Fruit fly (Drosophila melanogaster) whole organism, embryonic: Measurements from ENCODE around the gene tup.
A peak's percentile ranks its signal among the peaks of the same experiment; 100 is the strongest.

Experiments
- Aef1 ChIP-seq: fragments of 200-800 bp; sonication (Bioruptor generic); IDR thresholded peaks from 3 replicates; pipeline ENCODE4 v1.3.6; 2022; ENCODE audit warnings: missing biosample characterization, missing genetic modification characterization
- Atf3 ChIP-seq: fragments of 200-800 bp; sonication (Bioruptor generic); optimal IDR thresholded peaks from 3 replicates; lab custom pipeline; 2016; ENCODE audit warnings: missing biosample characterization, missing genetic modification characterization
- CG10267 ChIP-seq: fragments of 200-800 bp; sonication (Bioruptor generic); optimal IDR thresholded peaks from 2 replicates; lab custom pipeline; 2018; ENCODE audit warnings: missing biosample characterization, mild to moderate bottlenecking, missing genetic modification characterization, moderate library complexity
- CG10543 ChIP-seq: fragments of 200-800 bp; sonication (Bioruptor generic); optimal IDR thresholded peaks from 3 replicates; lab custom pipeline; 2017; ENCODE audit warnings: missing biosample characterization, mild to moderate bottlenecking, missing genetic modification characterization, moderate library complexity
- CG10959 ChIP-seq: fragments of 200-800 bp; sonication (Bioruptor generic); IDR thresholded peaks from 2 replicates; pipeline ENCODE4 v1.3.6; 2022; ENCODE audit warnings: missing biosample characterization, missing genetic modification characterization
- CG1233 ChIP-seq: fragments of 200-800 bp; sonication (Bioruptor generic); optimal IDR thresholded peaks from 4 replicates; lab custom pipeline; 2018; ENCODE audit warnings: missing biosample characterization, mild to moderate bottlenecking, missing genetic modification characterization
- CG13296 ChIP-seq: fragments of 200-800 bp; sonication (Bioruptor generic); optimal IDR thresholded peaks from 3 replicates; lab custom pipeline; 2018; ENCODE audit warnings: missing biosample characterization, mild to moderate bottlenecking, missing genetic modification characterization
- CG1603 ChIP-seq: fragments of 200-800 bp; sonication (Bioruptor generic); optimal IDR thresholded peaks from 2 replicates; lab custom pipeline; 2019; ENCODE audit warnings: missing biosample characterization, mild to moderate bottlenecking, missing genetic modification characterization, moderate library complexity
- CG1647 ChIP-seq: fragments of 200-800 bp; sonication (Bioruptor generic); optimal IDR thresholded peaks from 3 replicates; lab custom pipeline; 2016; ENCODE audit warnings: missing biosample characterization, missing genetic modification characterization
- CG16779 ChIP-seq: fragments of 200-800 bp; sonication (Bioruptor generic); IDR thresholded peaks from 2 replicates; pipeline ENCODE4 v1.3.6; 2022; ENCODE audit warnings: missing biosample characterization, missing genetic modification characterization
- CG2116 ChIP-seq: fragments of 200-800 bp; sonication (Bioruptor generic); optimal IDR thresholded peaks from 3 replicates; lab custom pipeline; 2018; ENCODE audit warnings: missing biosample characterization, mild to moderate bottlenecking, missing genetic modification characterization
- CG32767 ChIP-seq: fragments of 200-800 bp; sonication (Bioruptor generic); IDR thresholded peaks from 2 replicates; pipeline ENCODE4 v1.3.6; 2022; ENCODE audit warnings: missing biosample characterization, missing genetic modification characterization
- CG34376 ChIP-seq: fragments of 200-800 bp; sonication (Bioruptor generic); optimal IDR thresholded peaks from 2 replicates; lab custom pipeline; 2018; ENCODE audit warnings: missing biosample characterization, mild to moderate bottlenecking, missing genetic modification characterization
- CG4360 ChIP-seq: fragments of 200-800 bp; sonication (Bioruptor generic); IDR thresholded peaks from 2 replicates; pipeline ENCODE4 v1.3.6; 2022; ENCODE audit warnings: missing biosample characterization, missing genetic modification characterization
- CG43689 ChIP-seq: fragments of 200-800 bp; sonication (Bioruptor generic); IDR thresholded peaks from 2 replicates; pipeline ENCODE4 v1.3.6; 2022; ENCODE audit warnings: missing biosample characterization, missing genetic modification characterization
- CG4707 ChIP-seq: fragments of 200-800 bp; sonication (Bioruptor generic); optimal IDR thresholded peaks from 2 replicates; lab custom pipeline; 2018; ENCODE audit warnings: missing biosample characterization, mild to moderate bottlenecking, missing genetic modification characterization, moderate library complexity
- CG6254 ChIP-seq: fragments of 200-800 bp; sonication (Bioruptor generic); optimal IDR thresholded peaks from 3 replicates; lab custom pipeline; 2017; ENCODE audit warnings: mild to moderate bottlenecking, missing biosample characterization, missing genetic modification reagents, missing genetic modification characterization
- CG6272 ChIP-seq: fragments of 200-800 bp; sonication (Bioruptor generic); IDR thresholded peaks from 2 replicates; pipeline ENCODE4 v1.3.6; 2022; ENCODE audit warnings: missing biosample characterization, missing genetic modification characterization
- CG7556 ChIP-seq: fragments of 200-800 bp; sonication (Bioruptor generic); optimal IDR thresholded peaks from 2 replicates; lab custom pipeline; 2017; ENCODE audit warnings: missing biosample characterization, mild to moderate bottlenecking, missing genetic modification characterization
- CG9437 ChIP-seq: fragments of 200-800 bp; sonication (Bioruptor generic); optimal IDR thresholded peaks from 2 replicates; lab custom pipeline; 2018; ENCODE audit warnings: missing biosample characterization, mild to moderate bottlenecking, missing genetic modification characterization
- CHES-1-like ChIP-seq: fragments of 200-800 bp; sonication (Bioruptor generic); optimal IDR thresholded peaks from 2 replicates; lab custom pipeline; 2016; ENCODE audit warnings: missing biosample characterization, missing genetic modification characterization
- D19B ChIP-seq: fragments of 200-800 bp; sonication (Bioruptor generic); optimal IDR thresholded peaks from 2 replicates; lab custom pipeline; 2017; ENCODE audit warnings: missing biosample characterization, mild to moderate bottlenecking, missing genetic modification characterization
- E2f2 ChIP-seq: fragments of 200-800 bp; sonication (Bioruptor generic); IDR thresholded peaks from 2 replicates; pipeline ENCODE4 v1.3.6; 2022; ENCODE audit warnings: missing biosample characterization, missing genetic modification characterization
- Fer3 ChIP-seq: fragments of 200-800 bp; sonication (Bioruptor generic); optimal IDR thresholded peaks from 2 replicates; lab custom pipeline; 2018; ENCODE audit warnings: missing biosample characterization, mild to moderate bottlenecking, missing genetic modification characterization, moderate library complexity
- Hsf ChIP-seq: fragments of 200-800 bp; sonication (Bioruptor generic); optimal IDR thresholded peaks from 3 replicates; lab custom pipeline; 2016; ENCODE audit warnings: missing biosample characterization, missing genetic modification characterization
- Oaz ChIP-seq: fragments of 200-800 bp; sonication (Bioruptor generic); IDR thresholded peaks from 2 replicates; pipeline ENCODE4 v1.3.6; 2022; ENCODE audit warnings: missing biosample characterization, missing genetic modification characterization
- Optix ChIP-seq: fragments of 200-800 bp; sonication (Bioruptor generic); IDR thresholded peaks from 3 replicates; pipeline ENCODE4 v1.3.6; 2022; ENCODE audit warnings: missing biosample characterization, missing genetic modification characterization
- Stat92E ChIP-seq, 3 experiments: fragments of >200 bp in 2 of 3; fragments of 200-800 bp in 1 of 3; sonication (Bioruptor generic) in 1 of 3; optimal IDR thresholded peaks; 2 replicates each; lab custom pipeline; 2017 to 2019; ENCODE audit warnings: missing biosample characterization in 3 of 3, missing genetic modification characterization in 3 of 3, mild to moderate bottlenecking in 1 of 3, moderate library complexity in 1 of 3
- bab2 ChIP-seq: fragments of 200-800 bp; sonication (Bioruptor generic); optimal IDR thresholded peaks from 2 replicates; lab custom pipeline; 2016; ENCODE audit warnings: missing biosample characterization, missing genetic modification characterization
- da ChIP-seq: fragments of 200-800 bp; sonication (Bioruptor generic); optimal IDR thresholded peaks from 2 replicates; lab custom pipeline; 2016; ENCODE audit warnings: missing biosample characterization, missing genetic modification characterization
- dmrt11E ChIP-seq: fragments of 200-800 bp; sonication (Bioruptor generic); optimal IDR thresholded peaks from 3 replicates; lab custom pipeline; 2018; ENCODE audit warnings: missing biosample characterization, mild to moderate bottlenecking, missing genetic modification characterization, moderate library complexity
- fd3F ChIP-seq: fragments of 200-800 bp; sonication (Bioruptor generic); optimal IDR thresholded peaks from 2 replicates; lab custom pipeline; 2018; ENCODE audit warnings: missing biosample characterization, mild to moderate bottlenecking, missing genetic modification characterization, moderate library complexity
- h ChIP-seq: fragments of >200 bp; optimal IDR thresholded peaks from 2 replicates; lab custom pipeline; 2017
- ham ChIP-seq: fragments of 200-800 bp; sonication (Bioruptor generic); IDR thresholded peaks from 2 replicates; pipeline ENCODE4 v1.3.6; 2022; ENCODE audit warnings: missing biosample characterization, missing genetic modification characterization
- hbn ChIP-seq: fragments of 200-800 bp; sonication (Bioruptor generic); IDR thresholded peaks from 2 replicates; pipeline ENCODE4 v1.3.6; 2022; ENCODE audit warnings: missing biosample characterization, missing genetic modification characterization; ENCODE audit not compliant: partially characterized antibody
- lab ChIP-seq: fragments of 200-800 bp; sonication (Bioruptor generic); optimal IDR thresholded peaks from 3 replicates; lab custom pipeline; 2017; ENCODE audit warnings: missing biosample characterization, missing genetic modification characterization, mild to moderate bottlenecking, moderate library complexity, missing genetic modification reagents
- odd ChIP-seq: fragments of 200-800 bp; sonication (Bioruptor generic); optimal IDR thresholded peaks from 2 replicates; lab custom pipeline; 2017; ENCODE audit warnings: missing biosample characterization, mild to moderate bottlenecking, missing genetic modification characterization
- org-1 ChIP-seq: fragments of 200-800 bp; sonication (Bioruptor generic); optimal IDR thresholded peaks from 2 replicates; lab custom pipeline; 2017; ENCODE audit warnings: missing biosample characterization, missing genetic modification characterization
- pho ChIP-seq: fragments of 200-800 bp; sonication (Bioruptor generic); optimal IDR thresholded peaks from 2 replicates; lab custom pipeline; 2016; ENCODE audit warnings: missing biosample characterization, missing genetic modification characterization
- phol ChIP-seq: fragments of 200-800 bp; sonication (Bioruptor generic); optimal IDR thresholded peaks from 3 replicates; lab custom pipeline; 2018; ENCODE audit warnings: missing biosample characterization, mild to moderate bottlenecking, missing genetic modification characterization, moderate library complexity
- prd ChIP-seq, 3 experiments: fragments of >200 bp in 2 of 3; fragments of 200-800 bp in 1 of 3; sonication (Bioruptor generic) in 1 of 3; optimal IDR thresholded peaks in 2 of 3; IDR thresholded peaks in 1 of 3; 2 replicates in 2 of 3; 3 replicates in 1 of 3; pipeline versions ENCODE4 v1.3.6 to Lab custom; 2017 to 2022; ENCODE audit warnings: missing biosample characterization in 1 of 3, missing genetic modification characterization in 1 of 3
- shn ChIP-seq: fragments of 200-800 bp; sonication (Bioruptor generic); optimal IDR thresholded peaks from 3 replicates; lab custom pipeline; 2016; ENCODE audit warnings: missing biosample characterization, missing genetic modification characterization
- sisA ChIP-seq: fragments of 200-800 bp; sonication (Bioruptor generic); IDR thresholded peaks from 2 replicates; pipeline ENCODE4 v1.3.6; 2022; ENCODE audit warnings: missing biosample characterization, missing genetic modification characterization
- sob ChIP-seq: fragments of 200-800 bp; sonication (Bioruptor generic); IDR thresholded peaks from 2 replicates; pipeline ENCODE4 v1.3.6; 2022; ENCODE audit warnings: missing biosample characterization, missing genetic modification characterization
- ssp ChIP-seq: fragments of 200-800 bp; sonication (Bioruptor generic); IDR thresholded peaks from 2 replicates; pipeline ENCODE4 v1.3.6; 2022; ENCODE audit warnings: missing biosample characterization, missing genetic modification characterization
- sug ChIP-seq: fragments of 200-800 bp; optimal IDR thresholded peaks from 2 replicates; lab custom pipeline; 2019; ENCODE audit warnings: missing biosample characterization, mild to moderate bottlenecking, missing genetic modification characterization, moderate library complexity
- tna ChIP-seq: fragments of 200-800 bp; sonication (Bioruptor generic); IDR thresholded peaks from 2 replicates; pipeline ENCODE4 v1.3.6; 2022; ENCODE audit warnings: missing biosample characterization, missing genetic modification characterization; ENCODE audit not compliant: partially characterized antibody
- trh ChIP-seq: fragments of 200-800 bp; sonication (Bioruptor generic); optimal IDR thresholded peaks from 2 replicates; lab custom pipeline; 2016; ENCODE audit warnings: missing biosample characterization, missing genetic modification characterization
- vfl ChIP-seq: fragments of 200-800 bp; sonication (Bioruptor generic); optimal IDR thresholded peaks from 2 replicates; lab custom pipeline; 2016; ENCODE audit warnings: missing biosample characterization, missing genetic modification characterization

Gene tup

dm6 chr2L:18839143-18839872, 41.8 kb downstream of the tup start, which contains the start of gene CG10600 (continued):
- TF ChIP-seq D19B (GFP tag; lab: Kevin White, UChicago) (peak; percentile 45), hbn (peak; percentile 84), CG1233 (peak; percentile 69), CG10959 (GFP tag; lab: Robert Waterston, UW) (peak; percentile 53), prd (optimal IDR thresholded peaks at IDR 0.05; lab: Kevin White, UChicago) (no peak), prd (GFP tag; IDR thresholded peaks at IDR 0.05; lab: Robert Waterston, UW) (peak; percentile 54; the same call in 2 of the 3 replicates), CG10543 (GFP tag; lab: Kevin White, UChicago) (peak; percentile 75), CG16779 (peak; percentile 74), CG6254 (GFP tag; lab: Kevin White, UChicago) (peak; percentile 28), CG34376 (GFP tag; lab: Kevin White, UChicago) (peak; percentile 81), phol (tag; lab: Kevin White, UChicago) (peak; percentile 69), da (GFP tag; lab: Kevin White, UChicago) (peak; percentile 68), CHES-1-like (GFP tag; lab: Kevin White, UChicago) (peak; percentile 97), pho (peak; percentile 88), CG13296 (GFP tag; lab: Kevin White, UChicago) (peak; percentile 65), trh (GFP tag; lab: Kevin White, UChicago) (peak; percentile 56), Hsf (peak; percentile 92), bab2 (peak; percentile 84), CG1603 (peak; percentile 92), CG9437 (GFP tag; lab: Kevin White, UChicago) (peak; percentile 59), Atf3 (GFP tag; lab: Kevin White, UChicago) (peak; percentile 84), E2f2 (GFP tag; lab: Robert Waterston, UW) (peak; percentile 100), fd3F (GFP tag; lab: Kevin White, UChicago) (peak; percentile 58), odd (GFP tag; lab: Kevin White, UChicago) (peak; percentile 36), CG6272 (GFP tag; lab: Robert Waterston, UW) (peak; percentile 30; the same call in 1 of the 2 replicates), lab (GFP tag; lab: Kevin White, UChicago) (peak; percentile 89), Fer3 (tag; lab: Kevin White, UChicago) (peak; percentile 70), org-1 (GFP tag; lab: Kevin White, UChicago) (peak; percentile 69), h (lab: Kevin White, UChicago) (no peak), CG2116 (peak; percentile 86), tna (GFP tag; lab: Robert Waterston, UW) (peak; percentile 75), CG7556 (GFP tag; lab: Kevin White, UChicago) (peak; percentile 78), sob (GFP tag; lab: Robert Waterston, UW) (peak; percentile 92), sug (peak; percentile 80), Stat92E (GFP tag; optimal IDR thresholded peaks at IDR 0.05; lab: Kevin White, UChicago) (peak in 1 of 3 experiments; percentile 82), CG32767 (GFP tag; lab: Robert Waterston, UW) (no peak; the same call in 1 of the 2 replicates), Aef1 (GFP tag; lab: Robert Waterston, UW) (peak; percentile 53), sisA (GFP tag; lab: Robert Waterston, UW) (peak; percentile 70), CG1647 (GFP tag; lab: Kevin White, UChicago) (peak; percentile 84), vfl (peak; percentile 85), CG10267 (tag; lab: Kevin White, UChicago) (peak; percentile 98), Oaz (GFP tag; lab: Robert Waterston, UW) (no peak), ssp (GFP tag; lab: Robert Waterston, UW) (peak; percentile 66), CG43689 (GFP tag; lab: Robert Waterston, UW) (no peak), ham (no peak), dmrt11E (peak; percentile 54), CG4360 (GFP tag; lab: Robert Waterston, UW) (no peak), Optix (GFP tag; lab: Robert Waterston, UW) (peak; percentile 58; the same call in 2 of the 3 replicates), shn (peak; percentile 87), CG4707 (GFP tag; lab: Kevin White, UChicago) (peak; percentile 47)
